Fruit fly (Drosophila melanogaster) whole organism, embryonic: Measurements from ENCODE around the gene Rbf2.
A peak's percentile ranks its signal among the peaks of the same experiment; 100 is the strongest.

Source experiments
- Blimp-1 ChIP-seq: fragments of 200-800 bp; sonication (Bioruptor generic); optimal IDR thresholded peaks from 3 replicates; lab custom pipeline; 2018; ENCODE audit warnings: missing biosample characterization, missing genetic modification characterization, mild to moderate bottlenecking, moderate library complexity, missing genetic modification reagents
- Bteb2 ChIP-seq: fragments of 200-800 bp; sonication (Bioruptor generic); optimal IDR thresholded peaks from 2 replicates; lab custom pipeline; 2016; ENCODE audit warnings: missing biosample characterization, missing genetic modification characterization
- CG10267 ChIP-seq: fragments of 200-800 bp; sonication (Bioruptor generic); optimal IDR thresholded peaks from 2 replicates; lab custom pipeline; 2018; ENCODE audit warnings: missing biosample characterization, mild to moderate bottlenecking, missing genetic modification characterization, moderate library complexity
- CG10543 ChIP-seq: fragments of 200-800 bp; sonication (Bioruptor generic); optimal IDR thresholded peaks from 3 replicates; lab custom pipeline; 2017; ENCODE audit warnings: missing biosample characterization, mild to moderate bottlenecking, missing genetic modification characterization, moderate library complexity
- CG11093 ChIP-seq: fragments of 200-800 bp; sonication (Bioruptor generic); IDR thresholded peaks from 3 replicates; pipeline ENCODE4 v1.3.6; 2022; ENCODE audit warnings: missing biosample characterization, missing genetic modification characterization
- CG11504 ChIP-seq: fragments of 200-800 bp; sonication (Bioruptor generic); optimal IDR thresholded peaks from 3 replicates; lab custom pipeline; 2019; ENCODE audit warnings: missing biosample characterization, mild to moderate bottlenecking, missing genetic modification characterization, moderate library complexity
- CG12104 ChIP-seq: fragments of 200-800 bp; sonication (Bioruptor generic); optimal IDR thresholded peaks from 3 replicates; lab custom pipeline; 2016; ENCODE audit warnings: missing biosample characterization, missing genetic modification characterization
- CG13296 ChIP-seq: fragments of 200-800 bp; sonication (Bioruptor generic); optimal IDR thresholded peaks from 3 replicates; lab custom pipeline; 2018; ENCODE audit warnings: missing biosample characterization, mild to moderate bottlenecking, missing genetic modification characterization
- CG13424 ChIP-seq: fragments of 200-800 bp; sonication (Bioruptor generic); optimal IDR thresholded peaks from 2 replicates; lab custom pipeline; 2019; ENCODE audit warnings: missing biosample characterization, mild to moderate bottlenecking, missing genetic modification characterization, moderate library complexity
- CG17385 ChIP-seq: fragments of 200-800 bp; sonication (Bioruptor generic); optimal IDR thresholded peaks from 3 replicates; lab custom pipeline; 2018; ENCODE audit warnings: missing biosample characterization, mild to moderate bottlenecking, missing genetic modification characterization
- CG18262 ChIP-seq: fragments of 200-800 bp; optimal IDR thresholded peaks from 3 replicates; lab custom pipeline; 2019; ENCODE audit warnings: missing biosample characterization, mild to moderate bottlenecking, missing genetic modification characterization, moderate library complexity
- CG2120 ChIP-seq: fragments of 200-800 bp; sonication (Bioruptor generic); optimal IDR thresholded peaks from 3 replicates; lab custom pipeline; 2016; ENCODE audit warnings: missing biosample characterization, missing genetic modification characterization
- CG2712 ChIP-seq: fragments of 200-800 bp; optimal IDR thresholded peaks from 3 replicates; lab custom pipeline; 2019; ENCODE audit warnings: missing biosample characterization, mild to moderate bottlenecking, missing genetic modification characterization, moderate library complexity
- CG32532 ChIP-seq: fragments of 200-800 bp; sonication (Bioruptor generic); IDR thresholded peaks from 2 replicates; pipeline ENCODE4 v1.3.6; 2022; ENCODE audit warnings: missing biosample characterization, missing genetic modification characterization
- CG32772 ChIP-seq: fragments of 200-800 bp; sonication (Bioruptor generic); IDR thresholded peaks from 2 replicates; pipeline ENCODE4 v1.3.6; 2022; ENCODE audit warnings: missing biosample characterization, missing genetic modification characterization
- CG4404 ChIP-seq: fragments of 200-800 bp; sonication (Bioruptor generic); IDR thresholded peaks from 2 replicates; pipeline ENCODE4 v1.3.6; 2022; ENCODE audit warnings: missing biosample characterization, missing genetic modification characterization
- CG4424 ChIP-seq: fragments of 200-800 bp; sonication (Bioruptor generic); optimal IDR thresholded peaks from 3 replicates; lab custom pipeline; 2016; ENCODE audit warnings: missing biosample characterization, missing genetic modification characterization
- CG4617 ChIP-seq: fragments of 200-800 bp; sonication (Bioruptor generic); optimal IDR thresholded peaks from 3 replicates; lab custom pipeline; 2016; ENCODE audit warnings: missing biosample characterization, missing genetic modification characterization, borderline replicate concordance
- CG6683 ChIP-seq: fragments of 200-800 bp; sonication (Bioruptor generic); optimal IDR thresholded peaks from 2 replicates; lab custom pipeline; 2017; ENCODE audit warnings: missing biosample characterization, mild to moderate bottlenecking, missing genetic modification characterization, missing genetic modification reagents
- CG6689 ChIP-seq: fragments of 200-800 bp; sonication (Bioruptor generic); IDR thresholded peaks from 2 replicates; pipeline ENCODE4 v1.3.6; 2022; ENCODE audit warnings: missing biosample characterization, missing genetic modification characterization
- CG7357 ChIP-seq: fragments of 200-800 bp; sonication (Bioruptor generic); IDR thresholded peaks from 3 replicates; pipeline ENCODE4 v1.3.6; 2022; ENCODE audit warnings: missing biosample characterization, missing genetic modification characterization
- CG9437 ChIP-seq: fragments of 200-800 bp; sonication (Bioruptor generic); optimal IDR thresholded peaks from 2 replicates; lab custom pipeline; 2018; ENCODE audit warnings: missing biosample characterization, mild to moderate bottlenecking, missing genetic modification characterization
- CG9727 ChIP-seq: fragments of 200-800 bp; sonication (Bioruptor generic); optimal IDR thresholded peaks from 3 replicates; lab custom pipeline; 2017; ENCODE audit warnings: missing biosample characterization, mild to moderate bottlenecking, missing genetic modification characterization
- CG9876 ChIP-seq: fragments of 200-800 bp; sonication (Bioruptor generic); optimal IDR thresholded peaks from 2 replicates; lab custom pipeline; 2016; ENCODE audit warnings: missing biosample characterization, missing genetic modification characterization
- Deaf1 ChIP-seq: fragments of 200-800 bp; optimal IDR thresholded peaks from 3 replicates; lab custom pipeline; 2019; ENCODE audit warnings: missing biosample characterization, mild to moderate bottlenecking, missing genetic modification characterization, moderate library complexity
- Drgx ChIP-seq: fragments of 200-800 bp; sonication (Bioruptor generic); IDR thresholded peaks from 2 replicates; pipeline ENCODE4 v1.3.6; 2022; ENCODE audit warnings: missing biosample characterization, missing genetic modification characterization
- HHEX ChIP-seq: fragments of 200-800 bp; sonication (Bioruptor generic); optimal IDR thresholded peaks from 3 replicates; lab custom pipeline; 2017; ENCODE audit warnings: missing biosample characterization, mild to moderate bottlenecking, missing genetic modification characterization, missing genetic modification reagents
- HLH3B ChIP-seq: fragments of 200-800 bp; sonication (Bioruptor generic); IDR thresholded peaks from 2 replicates; pipeline ENCODE4 v1.3.6; 2022; ENCODE audit warnings: missing biosample characterization, missing genetic modification characterization
- HmgD ChIP-seq: fragments of 200-800 bp; sonication (Bioruptor generic); optimal IDR thresholded peaks from 3 replicates; lab custom pipeline; 2016; ENCODE audit warnings: missing biosample characterization, missing genetic modification characterization
- Hsf ChIP-seq: fragments of 200-800 bp; sonication (Bioruptor generic); optimal IDR thresholded peaks from 3 replicates; lab custom pipeline; 2016; ENCODE audit warnings: missing biosample characterization, missing genetic modification characterization
- NK7.1 ChIP-seq: fragments of 200-800 bp; sonication (Bioruptor generic); optimal IDR thresholded peaks from 3 replicates; lab custom pipeline; 2016; ENCODE audit warnings: missing biosample characterization, missing genetic modification characterization
- Nf-YC ChIP-seq: fragments of 200-800 bp; optimal IDR thresholded peaks from 3 replicates; lab custom pipeline; 2019; ENCODE audit warnings: missing biosample characterization, mild to moderate bottlenecking, missing genetic modification characterization, moderate library complexity
- Oaz ChIP-seq: fragments of 200-800 bp; sonication (Bioruptor generic); IDR thresholded peaks from 2 replicates; pipeline ENCODE4 v1.3.6; 2022; ENCODE audit warnings: missing biosample characterization, missing genetic modification characterization
- Rx ChIP-seq: fragments of 200-800 bp; sonication (Bioruptor generic); IDR thresholded peaks from 2 replicates; pipeline ENCODE4 v1.3.6; 2022; ENCODE audit warnings: missing biosample characterization, missing genetic modification characterization
- Sox102F ChIP-seq: fragments of 200-800 bp; sonication (Bioruptor generic); optimal IDR thresholded peaks from 2 replicates; lab custom pipeline; 2018; ENCODE audit warnings: missing biosample characterization, mild to moderate bottlenecking, missing genetic modification characterization, moderate library complexity
- Ssrp ChIP-seq: fragments of 200-800 bp; sonication (Bioruptor generic); optimal IDR thresholded peaks from 2 replicates; lab custom pipeline; 2018; ENCODE audit warnings: missing biosample characterization, mild to moderate bottlenecking, missing genetic modification characterization, moderate library complexity
- YL-1 ChIP-seq: fragments of 200-800 bp; sonication (Bioruptor generic); optimal IDR thresholded peaks from 3 replicates; lab custom pipeline; 2017; ENCODE audit warnings: missing biosample characterization, mild to moderate bottlenecking, missing genetic modification characterization
- dmrt99B ChIP-seq: fragments of 200-800 bp; sonication (Bioruptor generic); optimal IDR thresholded peaks from 2 replicates; lab custom pipeline; 2018; ENCODE audit warnings: missing biosample characterization, mild to moderate bottlenecking, missing genetic modification characterization, moderate library complexity
- dpn ChIP-seq, 2 experiments: fragments of 200-800 bp; sonication (Bioruptor generic); optimal IDR thresholded peaks; 3 replicates each; lab custom pipeline; 2016; ENCODE audit warnings: missing biosample characterization in 2 of 2, missing genetic modification characterization in 2 of 2
- ems ChIP-seq: fragments of 200-800 bp; sonication (Bioruptor generic); optimal IDR thresholded peaks from 3 replicates; lab custom pipeline; 2016; ENCODE audit warnings: missing biosample characterization, missing genetic modification characterization
- esg ChIP-seq: fragments of 200-800 bp; sonication (Bioruptor generic); conservative IDR thresholded peaks from 2 replicates; pipeline ENCODE4 v1.3.6; 2022; ENCODE audit warnings: missing biosample characterization, missing genetic modification characterization
- gsb-n ChIP-seq: fragments of 200-800 bp; sonication (Bioruptor generic); optimal IDR thresholded peaks from 3 replicates; lab custom pipeline; 2018; ENCODE audit warnings: missing biosample characterization, mild to moderate bottlenecking, missing genetic modification characterization
- jumu ChIP-seq: fragments of 200-800 bp; sonication (Bioruptor generic); optimal IDR thresholded peaks from 3 replicates; lab custom pipeline; 2016; ENCODE audit warnings: missing biosample characterization, missing genetic modification characterization
- oc ChIP-seq: fragments of 200-800 bp; sonication (Bioruptor generic); optimal IDR thresholded peaks from 2 replicates; lab custom pipeline; 2018; ENCODE audit warnings: missing biosample characterization, mild to moderate bottlenecking, missing genetic modification characterization, moderate library complexity
- prd ChIP-seq, 3 experiments: fragments of >200 bp in 2 of 3; fragments of 200-800 bp in 1 of 3; sonication (Bioruptor generic) in 1 of 3; optimal IDR thresholded peaks in 2 of 3; IDR thresholded peaks in 1 of 3; 2 replicates in 2 of 3; 3 replicates in 1 of 3; pipeline versions ENCODE4 v1.3.6 to Lab custom; 2017 to 2022; ENCODE audit warnings: missing biosample characterization in 1 of 3, missing genetic modification characterization in 1 of 3
- row ChIP-seq: fragments of 200-800 bp; sonication (Bioruptor generic); IDR thresholded peaks from 3 replicates; pipeline ENCODE4 v1.3.6; 2022; ENCODE audit warnings: missing biosample characterization, missing genetic modification characterization
- salm ChIP-seq: fragments of 200-800 bp; sonication (Bioruptor generic); optimal IDR thresholded peaks from 2 replicates; lab custom pipeline; 2018; ENCODE audit warnings: missing biosample characterization, mild to moderate bottlenecking, missing genetic modification characterization
- tio ChIP-seq: fragments of 200-800 bp; sonication (Bioruptor generic); optimal IDR thresholded peaks from 2 replicates; lab custom pipeline; 2017; ENCODE audit warnings: missing biosample characterization, missing genetic modification characterization, inconsistent platforms
- usp ChIP-seq: fragments of >200 bp; optimal IDR thresholded peaks from 2 replicates; lab custom pipeline; 2017; ENCODE audit warnings: missing biosample characterization, missing genetic modification characterization
- wek ChIP-seq: fragments of 200-800 bp; sonication (Bioruptor generic); optimal IDR thresholded peaks from 3 replicates; lab custom pipeline; 2018; ENCODE audit warnings: missing biosample characterization, mild to moderate bottlenecking, missing genetic modification characterization, moderate library complexity
- z ChIP-seq: fragments of 200-800 bp; sonication (Bioruptor generic); IDR thresholded peaks from 3 replicates; pipeline ENCODE4 v1.3.6; 2022; ENCODE audit warnings: missing biosample characterization, missing genetic modification characterization

Gene Rbf2

dm6 chr3R:15927172-15927571 lies 38.1 kb upstream of the Rbf2 start (continued):
- peak; percentile 34 for TF ChIP-seq CG2712 (tag; lab: Kevin White, UChicago)
- no peak for TF ChIP-seq CG6683 (GFP tag; lab: Kevin White, UChicago)
- peak; percentile 54; the same call in 1 of the 2 replicates for TF ChIP-seq Oaz
- no peak for TF ChIP-seq gsb-n (tag; lab: Kevin White, UChicago)
- TF ChIP-seq z (GFP tag; lab: Robert Waterston, UW) = no peak
- TF ChIP-seq row = peak; percentile 65
- no peak for TF ChIP-seq Hsf (GFP tag; lab: Kevin White, UChicago)
- TF ChIP-seq YL-1 (GFP tag; lab: Kevin White, UChicago) = no peak
- TF ChIP-seq usp = no peak
- TF ChIP-seq ems (GFP tag; lab: Kevin White, UChicago) = no peak
- peak; percentile 51 for TF ChIP-seq HLH3B (GFP tag; lab: Robert Waterston, UW)
- TF ChIP-seq Ssrp (tag; lab: Kevin White, UChicago) = peak; percentile 17
- TF ChIP-seq CG13296 (GFP tag; lab: Kevin White, UChicago) = peak; percentile 14
- TF ChIP-seq NK7.1 (GFP tag; lab: Kevin White, UChicago) = no peak
- no peak for TF ChIP-seq wek (GFP tag; lab: Kevin White, UChicago)
- peak; percentile 12 for TF ChIP-seq HHEX (GFP tag; lab: Kevin White, UChicago)
- TF ChIP-seq jumu (GFP tag; lab: Kevin White, UChicago) = no peak
- TF ChIP-seq CG4617 = no peak
- peak; percentile 32 for TF ChIP-seq CG9437 (GFP tag; lab: Kevin White, UChicago)
- TF ChIP-seq dmrt99B (tag; lab: Kevin White, UChicago) = peak; percentile 61
- TF ChIP-seq Bteb2 (GFP tag; lab: Kevin White, UChicago) = no peak
- no peak for TF ChIP-seq oc
- TF ChIP-seq Nf-YC (tag; lab: Kevin White, UChicago) = peak; percentile 1
- TF ChIP-seq dpn (GFP tag; optimal IDR thresholded peaks at IDR 0.05; lab: Kevin White, UChicago) = peak in 1 of 2 experiments; percentile 37
- 0 out of 2 replicates have a peak, but pooled peaks have one; percentile 30 for TF ChIP-seq CG6689 (GFP tag; lab: Robert Waterston, UW)
- 0 out of 2 replicates have a peak, but pooled peaks have one; percentile 31 for TF ChIP-seq esg
- TF ChIP-seq CG11093 (GFP tag; lab: Robert Waterston, UW) = no peak
- peak; percentile 8 for TF ChIP-seq CG10543 (GFP tag; lab: Kevin White, UChicago)
- peak; percentile 40 for TF ChIP-seq CG18262 (tag; lab: Kevin White, UChicago)
- no peak for TF ChIP-seq CG4404 (GFP tag; lab: Robert Waterston, UW)
- peak; percentile 53 for TF ChIP-seq Sox102F (GFP tag; lab: Kevin White, UChicago)
- peak; percentile 15 for TF ChIP-seq CG9727 (GFP tag; lab: Kevin White, UChicago)
- TF ChIP-seq tio (GFP tag; lab: Kevin White, UChicago) = no peak
- peak; percentile 0 for TF ChIP-seq CG10267 (tag; lab: Kevin White, UChicago)
- TF ChIP-seq CG4424 (GFP tag; lab: Kevin White, UChicago) = peak; percentile 5
- TF ChIP-seq salm (tag; lab: Kevin White, UChicago) = no peak
- TF ChIP-seq Blimp-1 = peak; percentile 43
- TF ChIP-seq CG11504 (tag; lab: Kevin White, UChicago) = peak; percentile 64
- TF ChIP-seq CG7357 = peak; percentile 46; the same call in 1 of the 3 replicates
- TF ChIP-seq Drgx = peak; percentile 74
- TF ChIP-seq HmgD (GFP tag; lab: Kevin White, UChicago) = no peak
- no peak for TF ChIP-seq CG12104
- TF ChIP-seq CG9876 = no peak
- TF ChIP-seq CG32532 = no peak; the same call in 1 of the 2 replicates
- TF ChIP-seq prd (optimal IDR thresholded peaks at IDR 0.05; lab: Kevin White, UChicago) = no peak
- TF ChIP-seq prd (GFP tag; IDR thresholded peaks at IDR 0.05; lab: Robert Waterston, UW) = peak; percentile 61; the same call in 1 of the 3 replicates
- peak; percentile 44 for TF ChIP-seq CG13424 (tag; lab: Kevin White, UChicago)
- peak; percentile 17 for TF ChIP-seq CG17385 (GFP tag; lab: Kevin White, UChicago)
- no peak for TF ChIP-seq Rx (GFP tag; lab: Robert Waterston, UW)
- no peak for TF ChIP-seq Deaf1 (tag; lab: Kevin White, UChicago)
- TF ChIP-seq CG2120 = peak; percentile 6
- no peak for TF ChIP-seq CG32772 (GFP tag; lab: Robert Waterston, UW)
